Worm (Caenorhabditis elegans) whole organism, L4 larva: ENCODE measurements around the gene Y80D3A.8.

ENCODE experiments used
- F10B5.3 ChIP-seq: sonication (generic microtip); optimal IDR thresholded peaks from 2 replicates; lab custom pipeline; 2016; ENCODE audit warnings: mild to moderate bottlenecking, missing genetic modification characterization, missing compliant biosample characterization
- F37D6.2 ChIP-seq: sonication (generic microtip); optimal IDR thresholded peaks from 2 replicates; lab custom pipeline; 2016; ENCODE audit warnings: mild to moderate bottlenecking, missing genetic modification characterization, missing compliant biosample characterization
- T26A8.4 ChIP-seq: fragments of 200-800 bp; sonication (Bioruptor generic); IDR thresholded peaks from 2 replicates; pipeline ENCODE4 v1.3.6; 2022; ENCODE audit warnings: missing genetic modification characterization, missing compliant biosample characterization
- ama-1 ChIP-seq: fragments of 150-350 bp; optimal IDR thresholded peaks from 2 replicates; lab custom pipeline; 2014; ENCODE audit warnings: inconsistent platforms, mixed read lengths
- arid-1 ChIP-seq: fragments of 200-800 bp; sonication (Bioruptor generic); conservative IDR thresholded peaks from 2 replicates; pipeline ENCODE4 v1.3.6; 2022; ENCODE audit warnings: missing genetic modification reagents, missing genetic modification characterization, missing compliant biosample characterization
- ceh-62 ChIP-seq: sonication (generic microtip); optimal IDR thresholded peaks from 2 replicates; lab custom pipeline; 2017; ENCODE audit warnings: missing biosample characterization, missing genetic modification characterization
- ces-1 ChIP-seq: fragments of 150-350 bp; sonication (generic microtip); optimal IDR thresholded peaks from 4 replicates; lab custom pipeline; 2014; ENCODE audit warnings: missing biosample characterization, missing genetic modification reagents, missing genetic modification characterization
- daf-12 ChIP-seq: fragments of 150-350 bp; optimal IDR thresholded peaks from 2 replicates; lab custom pipeline; 2014; ENCODE audit warnings: missing biosample characterization, missing genetic modification reagents, missing genetic modification characterization
- daf-19 ChIP-seq: fragments of 200-800 bp; sonication (Bioruptor generic); conservative IDR thresholded peaks from 2 replicates; pipeline ENCODE4 v1.3.6; 2022; ENCODE audit warnings: missing genetic modification characterization, missing compliant biosample characterization
- dmd-6 ChIP-seq: fragments of 200-800 bp; sonication (Bioruptor generic); IDR thresholded peaks from 2 replicates; pipeline ENCODE4 v1.3.6; 2022; ENCODE audit warnings: missing genetic modification reagents, missing genetic modification characterization, missing compliant biosample characterization
- dmd-8 ChIP-seq: fragments of 200-800 bp; sonication (Bioruptor generic); IDR thresholded peaks from 2 replicates; pipeline ENCODE4 v1.3.6; 2022; ENCODE audit warnings: missing genetic modification characterization, missing compliant biosample characterization
- dve-1 ChIP-seq: sonication (generic microtip); optimal IDR thresholded peaks from 2 replicates; lab custom pipeline; 2017; ENCODE audit warnings: antibody characterized with exemption, mild to moderate bottlenecking, missing genetic modification characterization, missing compliant biosample characterization; ENCODE audit not compliant: insufficient read depth
- hif-1 ChIP-seq, 2 experiments: sonication (generic microtip); optimal IDR thresholded peaks; 2 replicates each; lab custom pipeline; 2016 to 2017; ENCODE audit warnings: missing compliant biosample characterization in 2 of 2, missing genetic modification characterization in 2 of 2, missing genetic modification reagents in 2 of 2, missing genotype in 2 of 2, mild to moderate bottlenecking in 1 of 2
- lin-1 ChIP-seq: fragments of 200-800 bp; sonication (Bioruptor generic); IDR thresholded peaks from 2 replicates; pipeline ENCODE4 v1.3.6; 2022; ENCODE audit warnings: missing genetic modification reagents, missing genetic modification characterization, missing compliant biosample characterization
- lin-13 ChIP-seq: fragments of 150-350 bp; optimal IDR thresholded peaks from 2 replicates; lab custom pipeline; 2014; ENCODE audit warnings: missing biosample characterization, missing genetic modification reagents, missing genetic modification characterization
- lin-29 ChIP-seq: fragments of 200-800 bp; sonication (Bioruptor generic); IDR thresholded peaks from 2 replicates; pipeline ENCODE4 v1.3.6; 2022; ENCODE audit warnings: missing genetic modification reagents, missing genetic modification characterization, missing compliant biosample characterization
- lin-38 ChIP-seq: fragments of 200-800 bp; sonication (Bioruptor generic); IDR thresholded peaks from 2 replicates; pipeline ENCODE4 v1.3.6; 2022; ENCODE audit warnings: missing genetic modification reagents, missing genetic modification characterization, missing compliant biosample characterization
- lin-39 ChIP-seq: fragments of 150-350 bp; optimal IDR thresholded peaks from 2 replicates; lab custom pipeline; 2014; ENCODE audit warnings: missing biosample characterization, missing genetic modification reagents, missing genetic modification characterization
- madf-5 ChIP-seq, 2 experiments: fragments of 200-800 bp; sonication (Bioruptor generic); IDR thresholded peaks; 2 replicates each; pipeline ENCODE4 v1.3.6; 2022; ENCODE audit warnings: missing compliant biosample characterization in 2 of 2, missing genetic modification characterization in 2 of 2
- mep-1 ChIP-seq: fragments of 150-350 bp; sonication (generic microtip); optimal IDR thresholded peaks from 3 replicates; lab custom pipeline; 2014; ENCODE audit warnings: missing biosample characterization, missing genetic modification characterization
- mes-2 ChIP-seq: sonication (generic microtip); optimal IDR thresholded peaks from 2 replicates; lab custom pipeline; 2016; ENCODE audit warnings: missing genotype, mild to moderate bottlenecking, missing genetic modification characterization, missing compliant biosample characterization; ENCODE audit not compliant: poor library complexity, severe bottlenecking
- nhr-102 ChIP-seq: sonication (generic microtip); optimal IDR thresholded peaks from 2 replicates; lab custom pipeline; 2016; ENCODE audit warnings: mild to moderate bottlenecking, missing genetic modification characterization, moderate library complexity, missing compliant biosample characterization
- nhr-25 ChIP-seq: sonication (generic microtip); optimal IDR thresholded peaks from 2 replicates; lab custom pipeline; 2017; ENCODE audit warnings: missing genetic modification characterization, mild to moderate bottlenecking, missing compliant biosample characterization, antibody characterized with exemption, moderate library complexity, borderline replicate concordance; ENCODE audit not compliant: insufficient read depth
- nhr-28 ChIP-seq: fragments of 150-350 bp; optimal IDR thresholded peaks from 2 replicates; lab custom pipeline; 2014; ENCODE audit warnings: missing biosample characterization, missing genetic modification characterization
- nhr-41 ChIP-seq: fragments of 200-800 bp; sonication (Bioruptor generic); IDR thresholded peaks from 2 replicates; pipeline ENCODE4 v1.3.6; 2022; ENCODE audit warnings: missing genetic modification reagents, missing genetic modification characterization, missing compliant biosample characterization
- nhr-77 ChIP-seq: fragments of 150-350 bp; optimal IDR thresholded peaks from 2 replicates; lab custom pipeline; 2014; ENCODE audit warnings: missing biosample characterization, missing genetic modification characterization
- pha-4 ChIP-seq, 2 experiments: fragments of 150-350 bp in 1 of 2; fragments of 200-800 bp in 1 of 2; sonication (Bioruptor generic) in 1 of 2; IDR thresholded peaks in 1 of 2; optimal IDR thresholded peaks in 1 of 2; 2 replicates each; pipeline versions ENCODE4 v1.3.6 to Lab custom; 2014 to 2022; ENCODE audit warnings: missing genetic modification characterization in 2 of 2, missing genetic modification reagents in 2 of 2, missing biosample characterization in 1 of 2, missing compliant biosample characterization in 1 of 2
- rbr-2 ChIP-seq: sonication (generic microtip); optimal IDR thresholded peaks from 2 replicates; lab custom pipeline; 2016; ENCODE audit warnings: missing genotype, missing genetic modification characterization, missing compliant biosample characterization
- set-16 ChIP-seq: fragments of 200-800 bp; sonication (Bioruptor generic); IDR thresholded peaks from 2 replicates; pipeline ENCODE4 v1.3.6; 2022; ENCODE audit warnings: missing genetic modification reagents, missing genetic modification characterization, missing compliant biosample characterization
- tag-97 ChIP-seq: fragments of 200-800 bp; sonication (Bioruptor generic); IDR thresholded peaks from 2 replicates; pipeline ENCODE4 v1.3.6; 2022; ENCODE audit warnings: missing genetic modification characterization, missing compliant biosample characterization
- tra-1 ChIP-seq: fragments of 200-800 bp; sonication (Bioruptor generic); IDR thresholded peaks from 2 replicates; pipeline ENCODE4 v1.3.6; 2022; ENCODE audit warnings: missing genetic modification reagents, missing genetic modification characterization, missing compliant biosample characterization
- unc-39 ChIP-seq: sonication (generic microtip); optimal IDR thresholded peaks from 2 replicates; lab custom pipeline; 2017; ENCODE audit warnings: missing biosample characterization, missing genetic modification characterization
- unc-62 ChIP-seq, 3 experiments: fragments of 150-350 bp in 1 of 3; sonication (generic microtip); optimal IDR thresholded peaks in 2 of 3; peaks in 1 of 3; 1 replicate in 1 of 3; 2 replicates in 2 of 3; lab custom pipeline; 2014 to 2017; ENCODE audit warnings: missing biosample characterization in 3 of 3, missing genetic modification characterization in 3 of 3, missing genetic modification reagents in 3 of 3, missing genotype in 1 of 3
- zfp-3 ChIP-seq: fragments of 200-800 bp; sonication (Bioruptor generic); conservative IDR thresholded peaks from 2 replicates; pipeline ENCODE4 v1.3.6; 2022; ENCODE audit warnings: missing genetic modification reagents, missing genetic modification characterization, missing compliant biosample characterization
- zip-11 ChIP-seq: fragments of 200-800 bp; sonication (Bioruptor generic); IDR thresholded peaks from 2 replicates; pipeline ENCODE4 v1.3.6; 2022; ENCODE audit warnings: missing genetic modification characterization, missing compliant biosample characterization

Gene Y80D3A.8

DNA sequence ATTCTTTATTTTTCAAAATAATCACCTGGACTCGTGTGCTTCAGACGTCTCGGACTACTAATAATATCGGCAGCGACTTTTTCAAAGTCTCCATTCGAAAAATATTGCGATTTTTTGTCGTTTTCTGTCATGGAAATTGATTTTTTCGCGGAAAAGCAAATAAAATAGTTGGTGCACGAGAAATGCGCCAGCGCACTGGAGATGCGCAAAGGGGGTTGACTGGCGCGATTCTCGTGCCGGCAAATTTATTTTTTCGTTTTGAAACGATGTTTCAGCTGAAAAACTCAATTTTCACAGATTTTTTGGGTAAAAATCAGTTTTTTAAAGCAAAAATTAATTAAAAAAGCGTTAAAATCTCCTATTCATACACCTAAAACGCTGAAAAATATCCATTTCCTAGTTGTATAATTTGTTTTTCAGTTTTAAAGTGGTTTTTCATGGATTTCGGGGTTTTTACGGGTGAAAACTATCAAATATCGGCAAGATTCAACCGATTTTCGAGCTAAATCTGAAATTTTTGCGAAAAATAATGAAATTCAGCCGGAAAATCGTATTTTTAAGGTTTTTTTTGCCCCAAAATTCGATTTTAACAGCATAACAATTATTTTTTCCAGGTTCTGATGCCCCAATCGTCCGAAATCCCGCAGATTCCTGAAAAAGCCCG, 49.9 kb downstream of the Y80D3A.8 start, which contains the start of the genes reps-1 and Y39B6A.37 (continued):
- TF ChIP-seq lin-38 (GFP tag; lab: Robert Waterston, UW): peak; percentile 84
- peak; percentile 84 for TF ChIP-seq mes-2 (tag; lab: Kevin White, UChicago)
- TF ChIP-seq hif-1 (tag; optimal IDR thresholded peaks at IDR 0.05; lab: Kevin White, UChicago): peak in 1 of 2 experiments; percentile 27
- TF ChIP-seq tag-97: no peak
- no peak for TF ChIP-seq ama-1 (lab: Kevin White, UChicago)
- no peak for TF ChIP-seq lin-39 (tag; lab: Kevin White, UChicago)
- peak; percentile 36 for TF ChIP-seq F37D6.2 (tag; lab: Kevin White, UChicago)
- TF ChIP-seq lin-13 (GFP tag; lab: Kevin White, UChicago): peak; percentile 72
- TF ChIP-seq F10B5.3 (tag; lab: Kevin White, UChicago): peak; percentile 2
- peak; percentile 60 for TF ChIP-seq dmd-6 (GFP tag; lab: Robert Waterston, UW)
- peak; percentile 64 for TF ChIP-seq nhr-102 (tag; lab: Kevin White, UChicago)
- 0 out of 2 replicates have a peak, but pooled peaks have one; percentile 36 for TF ChIP-seq lin-29 (GFP tag; lab: Robert Waterston, UW)
- no peak for TF ChIP-seq unc-39 (tag; lab: Kevin White, UChicago)
- TF ChIP-seq dve-1 (tag; lab: Kevin White, UChicago): peak; percentile 72
- TF ChIP-seq dmd-8 (GFP tag; lab: Robert Waterston, UW): no peak
- peak; percentile 44 for TF ChIP-seq nhr-28 (tag; lab: Kevin White, UChicago)
- no peak for TF ChIP-seq madf-5 (GFP tag; IDR thresholded peaks at IDR 0.05; lab: Robert Waterston, UW)
- TF ChIP-seq tra-1 (GFP tag; lab: Robert Waterston, UW): 0 out of 2 replicates have a peak, but pooled peaks have one; percentile 47
- peak; percentile 44 for TF ChIP-seq nhr-77 (tag; lab: Kevin White, UChicago)
- TF ChIP-seq mep-1 (tag; lab: Kevin White, UChicago): peak; percentile 77
- no peak for TF ChIP-seq lin-1 (GFP tag; lab: Robert Waterston, UW)
- TF ChIP-seq zip-11: no peak
- TF ChIP-seq rbr-2 (tag; lab: Kevin White, UChicago): peak; percentile 67

ce11 chrV:18990958-18991357, 50.5 kb downstream of the Y80D3A.8 start:
- no peak for TF ChIP-seq arid-1 (GFP tag; lab: Robert Waterston, UW)
- peak in 1 of 2 experiments; percentile 47 for TF ChIP-seq unc-62 (GFP tag; optimal IDR thresholded peaks at IDR 0.05 in 1 of 2; lab: Kevin White, UChicago)
- TF ChIP-seq unc-62 (tag; optimal IDR thresholded peaks at IDR 0.05; lab: Kevin White, UChicago): no peak
- no peak for TF ChIP-seq nhr-25 (tag; lab: Kevin White, UChicago)
- TF ChIP-seq set-16 (GFP tag; lab: Robert Waterston, UW): peak; percentile 87

DNA sequence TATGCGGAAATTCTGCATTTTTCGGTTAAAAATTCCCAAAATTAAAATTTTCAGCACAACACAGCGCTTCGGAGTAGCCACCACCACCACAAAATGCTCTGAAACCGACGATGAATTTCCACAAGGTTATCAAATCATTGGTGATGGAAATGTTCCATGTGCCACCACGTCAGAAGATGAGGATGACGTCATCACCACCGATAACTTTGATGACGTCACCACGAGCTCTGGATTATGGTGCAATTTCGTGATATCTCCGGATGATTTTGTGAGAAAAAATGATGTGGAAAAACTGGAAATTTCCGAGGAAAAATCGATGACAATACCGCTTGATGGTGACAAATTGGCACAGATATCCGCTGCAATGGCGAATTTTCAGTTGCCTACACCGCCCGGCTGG, 52.6 kb downstream of the Y80D3A.8 start:
- no peak for TF ChIP-seq nhr-102 (tag; lab: Kevin White, UChicago)
- no peak for TF ChIP-seq ceh-62 (tag; lab: Kevin White, UChicago)
- TF ChIP-seq F10B5.3 (tag; lab: Kevin White, UChicago): no peak
- TF ChIP-seq nhr-41 (GFP tag; lab: Robert Waterston, UW): no peak
- TF ChIP-seq pha-4 (GFP tag; IDR thresholded peaks at IDR 0.05; lab: Robert Waterston, UW): no peak
- no peak for TF ChIP-seq pha-4 (tag; optimal IDR thresholded peaks at IDR 0.05; lab: Kevin White, UChicago)
- TF ChIP-seq daf-12 (tag; lab: Kevin White, UChicago): no peak
- TF ChIP-seq ces-1 (GFP tag; lab: Kevin White, UChicago): no peak
- TF ChIP-seq lin-1 (GFP tag; lab: Robert Waterston, UW): no peak
- TF ChIP-seq lin-39 (tag; lab: Kevin White, UChicago): no peak
- TF ChIP-seq zfp-3 (GFP tag; lab: Robert Waterston, UW): no peak
- no peak for TF ChIP-seq mes-2 (tag; lab: Kevin White, UChicago)
- TF ChIP-seq daf-19 (GFP tag; lab: Robert Waterston, UW): no peak
- no peak for TF ChIP-seq T26A8.4 (GFP tag; lab: Robert Waterston, UW)
- TF ChIP-seq, all 104 proteins: peak for 0
